Fruit fly (Drosophila melanogaster) whole organism, embryonic: ENCODE results near the gene Tmx3.

Experiments
- hkb ChIP-seq, 2 experiments: fragments of 200-800 bp in 1 of 2; fragments of >200 bp in 1 of 2; sonication (Bioruptor generic) in 1 of 2; IDR thresholded peaks in 1 of 2; optimal IDR thresholded peaks in 1 of 2; 2 replicates each; pipeline versions ENCODE4 v1.3.6 to Lab custom; 2017 to 2022; ENCODE audit warnings: missing biosample characterization in 1 of 2, missing genetic modification characterization in 1 of 2

Tmx3 gene

DNA sequence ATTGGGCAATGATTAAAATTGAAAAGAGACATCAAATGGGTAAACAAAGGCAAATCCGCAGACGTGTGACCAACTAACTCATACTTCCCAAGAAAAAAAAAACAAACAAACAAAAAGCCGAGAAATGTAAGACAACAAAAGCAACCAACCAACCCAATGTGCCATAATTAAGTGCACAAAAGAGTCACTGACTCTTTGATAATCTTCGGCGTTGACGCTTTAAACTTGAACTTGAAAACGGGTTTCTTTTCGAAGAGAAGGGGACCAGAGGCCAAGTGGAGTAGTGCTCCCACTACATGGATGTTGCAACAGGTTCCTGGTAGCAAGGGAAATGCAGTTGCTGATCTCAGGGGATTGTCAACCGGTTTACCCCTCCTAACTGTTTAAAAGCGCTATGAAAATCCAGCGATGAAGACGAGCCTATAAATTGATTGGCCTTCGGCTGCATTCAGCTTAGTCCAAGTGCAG, 51.1 kb downstream of the Tmx3 start, which contains the start of gene CG13064 (continued):
- TF ChIP-seq hkb (optimal IDR thresholded peaks at IDR 0.05; lab: Kevin White, UChicago) = no peak
- no peak for TF ChIP-seq hkb (GFP tag; IDR thresholded peaks at IDR 0.05; lab: Robert Waterston, UW)
